Worm (Caenorhabditis elegans): Measurements from ENCODE around the gene sdz-27.

- TF ChIP-seq daf-12 (tag; optimal IDR thresholded peaks at IDR 0.05) (no peak), nhr-77 (tag; optimal IDR thresholded peaks at IDR 0.05) (no peak), fos-1 (tag; optimal IDR thresholded peaks at IDR 0.05) (no peak), lsy-12 (tag; optimal IDR thresholded peaks at IDR 0.05) (no peak), elt-2 (tag; optimal IDR thresholded peaks at IDR 0.05) (no peak), nhr-11 (tag; optimal IDR thresholded peaks at IDR 0.05) (no peak), fkh-10 (GFP tag; optimal IDR thresholded peaks at IDR 0.05) (no peak), ztf-11 (tag; optimal IDR thresholded peaks at IDR 0.05) (no peak)
These were observed 17.2 kb upstream of the sdz-27 start, which contains the start of gene nhr-67 for ce11 chrIV:11169652-11170051.

Data from whole organism, L3 larva.